Worm (Caenorhabditis elegans) whole organism, young adult: ENCODE results near the gene mdmh-35.

Source experiments
- F39B2.1 ChIP-seq: fragments of 200-800 bp; sonication (Bioruptor generic); IDR thresholded peaks from 2 replicates; pipeline ENCODE4 v1.3.6; 2022; ENCODE audit warnings: missing genetic modification reagents, missing genetic modification characterization, missing compliant biosample characterization
- F49E8.2 ChIP-seq: sonication (generic microtip); optimal IDR thresholded peaks from 3 replicates; lab custom pipeline; 2017; ENCODE audit warnings: missing genetic modification characterization, mild to moderate bottlenecking, missing compliant biosample characterization, antibody characterized with exemption, moderate library complexity; ENCODE audit not compliant: insufficient read depth
- F57A8.1 ChIP-seq: fragments of 200-800 bp; sonication (Bioruptor generic); optimal IDR thresholded peaks from 2 replicates; lab custom pipeline; 2018; ENCODE audit warnings: mild to moderate bottlenecking, missing genetic modification characterization, moderate library complexity, missing compliant biosample characterization
- Y67H2A.10 ChIP-seq: fragments of 200-800 bp; sonication (Bioruptor generic); conservative IDR thresholded peaks from 2 replicates; pipeline ENCODE4 v1.3.6; 2022; ENCODE audit warnings: missing genetic modification reagents, missing genetic modification characterization, missing compliant biosample characterization
- Y79H2A.3 ChIP-seq: fragments of 200-800 bp; sonication (Bioruptor generic); conservative IDR thresholded peaks from 2 replicates; pipeline ENCODE4 v1.3.6; 2022; ENCODE audit warnings: missing genetic modification reagents, missing genetic modification characterization, missing compliant biosample characterization
- cebp-2 ChIP-seq: fragments of 200-800 bp; sonication (Bioruptor generic); IDR thresholded peaks from 2 replicates; pipeline ENCODE4 v1.3.6; 2022; ENCODE audit warnings: missing genetic modification characterization, missing compliant biosample characterization
- die-1 ChIP-seq: sonication (generic microtip); optimal IDR thresholded peaks from 2 replicates; lab custom pipeline; 2016; ENCODE audit warnings: missing genotype, mild to moderate bottlenecking, missing genetic modification characterization, missing compliant biosample characterization
- dpff-1 ChIP-seq: sonication (generic microtip); optimal IDR thresholded peaks from 2 replicates; lab custom pipeline; 2017; ENCODE audit warnings: mild to moderate bottlenecking, missing genetic modification characterization, missing compliant biosample characterization
- efl-1 ChIP-seq: fragments of 150-350 bp; optimal IDR thresholded peaks from 2 replicates; lab custom pipeline; 2014; ENCODE audit warnings: missing biosample characterization, missing genetic modification reagents, missing genetic modification characterization
- him-1 ChIP-seq: sonication (generic microtip); optimal IDR thresholded peaks from 2 replicates; lab custom pipeline; 2016; ENCODE audit warnings: missing genotype, missing genetic modification reagents, missing genetic modification characterization, missing compliant biosample characterization
- lin-54 ChIP-seq: fragments of 200-800 bp; sonication (Bioruptor generic); optimal IDR thresholded peaks from 2 replicates; lab custom pipeline; 2018; ENCODE audit warnings: mild to moderate bottlenecking, missing genetic modification characterization, missing compliant biosample characterization
- mel-28 ChIP-seq: sonication (generic microtip); optimal IDR thresholded peaks from 2 replicates; lab custom pipeline; 2016; ENCODE audit warnings: borderline replicate concordance, mild to moderate bottlenecking, missing genetic modification characterization, missing compliant biosample characterization

DNA sequence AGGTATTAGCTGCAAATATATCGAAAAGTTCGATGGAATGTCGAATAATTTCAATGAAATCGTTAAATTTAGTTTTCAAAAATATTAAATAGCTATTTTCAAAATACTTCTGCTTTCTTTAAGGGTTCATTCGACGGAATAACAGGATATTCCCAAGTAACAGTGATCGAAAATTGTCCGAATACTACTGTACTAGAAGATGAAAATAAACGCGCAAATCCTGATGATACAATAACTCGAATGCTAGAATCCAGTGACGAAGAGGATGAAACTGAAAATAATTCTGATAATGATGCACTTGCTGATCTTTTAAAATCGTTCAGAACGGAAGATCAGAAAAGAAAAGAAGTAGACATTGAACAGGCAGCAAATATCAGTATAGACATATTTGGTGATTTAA is 45.2 kb upstream of the mdmh-35 start:
- TF ChIP-seq mel-28 (tag; lab: Kevin White, UChicago) (no peak), F57A8.1 (no peak), F39B2.1 (no peak), lin-54 (GFP tag; lab: Kevin White, UChicago) (no peak), die-1 (no peak), him-1 (tag; lab: Kevin White, UChicago) (no peak), Y67H2A.10 (GFP tag; lab: Robert Waterston, UW) (no peak), dpff-1 (tag; lab: Kevin White, UChicago) (no peak), efl-1 (GFP tag; lab: Kevin White, UChicago) (no peak), cebp-2 (GFP tag; lab: Robert Waterston, UW) (no peak), Y79H2A.3 (GFP tag; lab: Robert Waterston, UW) (no peak), F49E8.2 (tag; lab: Kevin White, UChicago) (no peak)
